Worm (Caenorhabditis elegans) whole organism, L1 larva: Measurements from ENCODE around the gene cest-5.1.
A peak's percentile ranks its signal among the peaks of the same experiment; 100 is the strongest.

Source experiments
- C04F5.9 ChIP-seq: sonication (generic microtip); optimal IDR thresholded peaks from 2 replicates; lab custom pipeline; 2016; ENCODE audit warnings: missing genetic modification characterization, missing compliant biosample characterization
- C34B4.2 ChIP-seq: sonication (generic microtip); optimal IDR thresholded peaks from 2 replicates; lab custom pipeline; 2017; ENCODE audit warnings: mild to moderate bottlenecking, missing genetic modification characterization, missing compliant biosample characterization
- Y116A8C.19 ChIP-seq: sonication (generic microtip); optimal IDR thresholded peaks from 2 replicates; lab custom pipeline; 2016; ENCODE audit warnings: missing compliant biosample characterization, missing genetic modification characterization, borderline replicate concordance
- alr-1 ChIP-seq: fragments of 200-800 bp; sonication (Bioruptor generic); optimal IDR thresholded peaks from 2 replicates; lab custom pipeline; 2018; ENCODE audit warnings: borderline replicate concordance, mild to moderate bottlenecking, missing genetic modification characterization, missing compliant biosample characterization
- ama-1 ChIP-seq: fragments of 150-350 bp; optimal IDR thresholded peaks from 2 replicates; lab custom pipeline; 2014
- blmp-1 ChIP-seq: fragments of 150-350 bp; optimal IDR thresholded peaks from 2 replicates; lab custom pipeline; 2014; ENCODE audit warnings: missing biosample characterization, missing genetic modification characterization
- ceh-63 ChIP-seq: fragments of 200-800 bp; sonication (Bioruptor generic); optimal IDR thresholded peaks from 2 replicates; lab custom pipeline; 2018; ENCODE audit warnings: mild to moderate bottlenecking, missing genetic modification characterization, missing compliant biosample characterization
- ceh-82 ChIP-seq, 3 experiments: fragments of 150-350 bp in 1 of 3; sonication (generic microtip) in 2 of 3; optimal IDR thresholded peaks; 2 replicates each; lab custom pipeline; 2014 to 2017; ENCODE audit warnings: missing biosample characterization in 3 of 3, missing genetic modification characterization in 3 of 3
- ceh-90 ChIP-seq: sonication (generic microtip); optimal IDR thresholded peaks from 2 replicates; lab custom pipeline; 2016; ENCODE audit warnings: missing genetic modification characterization, missing compliant biosample characterization
- dpl-1 ChIP-seq, 3 experiments: fragments of 150-350 bp in 2 of 3; sonication (generic microtip) in 1 of 3; optimal IDR thresholded peaks; 2 replicates each; lab custom pipeline; 2014 to 2017; ENCODE audit warnings: missing biosample characterization in 3 of 3, missing genetic modification characterization in 3 of 3, missing genetic modification reagents in 3 of 3
- dsc-1 ChIP-seq: sonication (generic microtip); optimal IDR thresholded peaks from 2 replicates; lab custom pipeline; 2016; ENCODE audit warnings: mild to moderate bottlenecking, missing genetic modification characterization, missing compliant biosample characterization
- elt-2 ChIP-seq: sonication (generic microtip); optimal IDR thresholded peaks from 2 replicates; lab custom pipeline; 2016; ENCODE audit warnings: missing genetic modification characterization, mild to moderate bottlenecking, inconsistent platforms, missing compliant biosample characterization, missing genetic modification reagents
- elt-3 ChIP-seq, 6 experiments: fragments of 150-350 bp in 1 of 6; sonication (generic microtip); optimal IDR thresholded peaks; 2 replicates each; lab custom pipeline; 2017 to 2018; ENCODE audit warnings: missing biosample characterization in 6 of 6, missing genetic modification characterization in 6 of 6, inconsistent platforms in 1 of 6
- fkh-4 ChIP-seq: sonication (generic microtip); optimal IDR thresholded peaks from 2 replicates; lab custom pipeline; 2016; ENCODE audit warnings: missing compliant biosample characterization, missing genetic modification characterization, borderline replicate concordance
- fkh-8 ChIP-seq: sonication (generic microtip); optimal IDR thresholded peaks from 2 replicates; lab custom pipeline; 2016; ENCODE audit warnings: mild to moderate bottlenecking, missing genetic modification characterization, missing compliant biosample characterization
- fos-1 ChIP-seq: fragments of 150-350 bp; optimal IDR thresholded peaks from 2 replicates; lab custom pipeline; 2014; ENCODE audit warnings: missing biosample characterization, missing genetic modification characterization
- grh-1 ChIP-seq: fragments of 200-800 bp; sonication (Bioruptor generic); IDR thresholded peaks from 2 replicates; pipeline ENCODE4 v1.3.6; 2022; ENCODE audit warnings: missing genetic modification reagents, missing genetic modification characterization, missing compliant biosample characterization
- hlh-17 ChIP-seq: fragments of 200-800 bp; sonication (Bioruptor generic); optimal IDR thresholded peaks from 2 replicates; lab custom pipeline; 2018; ENCODE audit warnings: missing genetic modification characterization, mild to moderate bottlenecking, missing compliant biosample characterization, moderate library complexity, borderline replicate concordance
- hpl-2 ChIP-seq: fragments of 150-350 bp; optimal IDR thresholded peaks from 2 replicates; lab custom pipeline; 2014; ENCODE audit warnings: missing biosample characterization, missing genetic modification reagents, missing genetic modification characterization
- isw-1 ChIP-seq: fragments of 200-800 bp; sonication (Bioruptor generic); IDR thresholded peaks from 2 replicates; pipeline ENCODE4 v1.3.6; 2022; ENCODE audit warnings: missing genetic modification characterization, missing compliant biosample characterization
- jun-1 ChIP-seq: fragments of 150-350 bp; optimal IDR thresholded peaks from 2 replicates; lab custom pipeline; 2014; ENCODE audit warnings: missing biosample characterization, missing genetic modification reagents, missing genetic modification characterization
- lin-15B ChIP-seq: fragments of 150-350 bp; sonication (generic microtip); optimal IDR thresholded peaks from 3 replicates; lab custom pipeline; 2014; ENCODE audit warnings: missing biosample characterization, missing genetic modification characterization
- lin-35 ChIP-seq, 2 experiments: fragments of 150-350 bp; optimal IDR thresholded peaks; 2 replicates each; lab custom pipeline; 2014; ENCODE audit warnings: missing biosample characterization in 2 of 2, missing genetic modification characterization in 2 of 2, missing genetic modification reagents in 2 of 2
- lin-39 ChIP-seq: fragments of 150-350 bp; optimal IDR thresholded peaks from 2 replicates; lab custom pipeline; 2014; ENCODE audit warnings: missing biosample characterization, missing genetic modification reagents, missing genetic modification characterization
- lir-3 ChIP-seq: sonication (generic microtip); optimal IDR thresholded peaks from 2 replicates; lab custom pipeline; 2016; ENCODE audit warnings: mild to moderate bottlenecking, missing genetic modification characterization, moderate library complexity, missing compliant biosample characterization; ENCODE audit not compliant: poor library complexity
- mdl-1 ChIP-seq, 2 experiments: fragments of 150-350 bp; optimal IDR thresholded peaks; 2 replicates each; lab custom pipeline; 2014 to 2017; ENCODE audit warnings: missing biosample characterization in 2 of 2, missing genetic modification characterization in 2 of 2, inconsistent platforms in 1 of 2
- mep-1 ChIP-seq: fragments of 150-350 bp; optimal IDR thresholded peaks from 2 replicates; lab custom pipeline; 2014; ENCODE audit warnings: missing biosample characterization, missing genetic modification characterization
- nhr-12 ChIP-seq: sonication (generic microtip); optimal IDR thresholded peaks from 2 replicates; lab custom pipeline; 2017; ENCODE audit warnings: missing biosample characterization, missing genetic modification characterization
- nhr-19 ChIP-seq: fragments of 200-800 bp; sonication (Bioruptor generic); conservative IDR thresholded peaks from 2 replicates; pipeline ENCODE4 v1.3.6; 2022; ENCODE audit warnings: missing genetic modification characterization, missing compliant biosample characterization
- nhr-20 ChIP-seq: sonication (generic microtip); optimal IDR thresholded peaks from 2 replicates; lab custom pipeline; 2016; ENCODE audit warnings: mild to moderate bottlenecking, missing genetic modification characterization, missing compliant biosample characterization
- nhr-237 ChIP-seq: fragments of 150-350 bp; optimal IDR thresholded peaks from 2 replicates; lab custom pipeline; 2014; ENCODE audit warnings: missing biosample characterization, missing genetic modification characterization
- nhr-47 ChIP-seq: sonication (generic microtip); optimal IDR thresholded peaks from 2 replicates; lab custom pipeline; 2016; ENCODE audit warnings: mild to moderate bottlenecking, missing genetic modification characterization, moderate library complexity, missing compliant biosample characterization
- nhr-76 ChIP-seq: sonication (generic microtip); optimal IDR thresholded peaks from 2 replicates; lab custom pipeline; 2017; ENCODE audit warnings: missing biosample characterization, missing genetic modification characterization
- nhr-77 ChIP-seq: fragments of 150-350 bp; optimal IDR thresholded peaks from 2 replicates; lab custom pipeline; 2014; ENCODE audit warnings: missing biosample characterization, missing genetic modification characterization
- nhr-84 ChIP-seq: sonication (generic microtip); optimal IDR thresholded peaks from 2 replicates; lab custom pipeline; 2017; ENCODE audit warnings: missing biosample characterization, missing genetic modification characterization
- nhr-90 ChIP-seq: sonication (generic microtip); optimal IDR thresholded peaks from 2 replicates; lab custom pipeline; 2016; ENCODE audit warnings: mild to moderate bottlenecking, missing genetic modification characterization, missing compliant biosample characterization; ENCODE audit not compliant: poor library complexity
- pax-3 ChIP-seq: fragments of 200-800 bp; sonication (Bioruptor generic); optimal IDR thresholded peaks from 2 replicates; lab custom pipeline; 2018; ENCODE audit warnings: mild to moderate bottlenecking, missing genetic modification characterization, moderate library complexity, missing compliant biosample characterization
- pqm-1 ChIP-seq: sonication (generic microtip); optimal IDR thresholded peaks from 3 replicates; lab custom pipeline; 2017; ENCODE audit warnings: missing biosample characterization, missing genetic modification characterization
- skn-1 ChIP-seq: fragments of 150-350 bp; optimal IDR thresholded peaks from 2 replicates; lab custom pipeline; 2014; ENCODE audit warnings: missing biosample characterization, missing genetic modification characterization
- snpc-4 ChIP-seq: fragments of 150-350 bp; optimal IDR thresholded peaks from 2 replicates; lab custom pipeline; 2014; ENCODE audit warnings: missing biosample characterization, missing genetic modification characterization
- snu-23 ChIP-seq: sonication (generic microtip); optimal IDR thresholded peaks from 2 replicates; lab custom pipeline; 2016; ENCODE audit warnings: missing genetic modification characterization, missing compliant biosample characterization
- sptf-1 ChIP-seq: fragments of 150-350 bp; optimal IDR thresholded peaks from 2 replicates; lab custom pipeline; 2014; ENCODE audit warnings: missing biosample characterization, missing genetic modification characterization
- tlp-1 ChIP-seq: fragments of 150-350 bp; optimal IDR thresholded peaks from 2 replicates; lab custom pipeline; 2014; ENCODE audit warnings: missing biosample characterization, missing genetic modification characterization
- unc-130 ChIP-seq: fragments of 150-350 bp; optimal IDR thresholded peaks from 2 replicates; lab custom pipeline; 2017; ENCODE audit warnings: missing biosample characterization, missing genetic modification characterization, inconsistent platforms
- unc-30 ChIP-seq: sonication (generic microtip); optimal IDR thresholded peaks from 2 replicates; lab custom pipeline; 2017; ENCODE audit warnings: missing biosample characterization, missing genetic modification characterization
- unc-62 ChIP-seq: fragments of 150-350 bp; optimal IDR thresholded peaks from 2 replicates; lab custom pipeline; 2014; ENCODE audit warnings: missing biosample characterization, missing genetic modification reagents, missing genetic modification characterization
- vab-15 ChIP-seq: sonication (generic microtip); optimal IDR thresholded peaks from 2 replicates; lab custom pipeline; 2017; ENCODE audit warnings: missing genotype, mild to moderate bottlenecking, missing genetic modification characterization, missing compliant biosample characterization
- xbp-1 ChIP-seq: sonication (generic microtip); optimal IDR thresholded peaks from 2 replicates; lab custom pipeline; 2016; ENCODE audit warnings: missing genetic modification characterization, missing compliant biosample characterization
- ztf-11 ChIP-seq, 2 experiments: sonication (generic microtip); optimal IDR thresholded peaks; 2 replicates each; lab custom pipeline; 2016 to 2017; ENCODE audit warnings: missing genetic modification characterization in 2 of 2, missing biosample characterization in 1 of 2, missing compliant biosample characterization in 1 of 2

cest-5.1 gene

ce11 chrIV:6646905-6647304, 15.4 kb upstream of the cest-5.1 start:
- TF ChIP-seq nhr-84 (no peak), blmp-1 (tag; lab: Kevin White, UChicago) (peak; percentile 3)

DNA sequence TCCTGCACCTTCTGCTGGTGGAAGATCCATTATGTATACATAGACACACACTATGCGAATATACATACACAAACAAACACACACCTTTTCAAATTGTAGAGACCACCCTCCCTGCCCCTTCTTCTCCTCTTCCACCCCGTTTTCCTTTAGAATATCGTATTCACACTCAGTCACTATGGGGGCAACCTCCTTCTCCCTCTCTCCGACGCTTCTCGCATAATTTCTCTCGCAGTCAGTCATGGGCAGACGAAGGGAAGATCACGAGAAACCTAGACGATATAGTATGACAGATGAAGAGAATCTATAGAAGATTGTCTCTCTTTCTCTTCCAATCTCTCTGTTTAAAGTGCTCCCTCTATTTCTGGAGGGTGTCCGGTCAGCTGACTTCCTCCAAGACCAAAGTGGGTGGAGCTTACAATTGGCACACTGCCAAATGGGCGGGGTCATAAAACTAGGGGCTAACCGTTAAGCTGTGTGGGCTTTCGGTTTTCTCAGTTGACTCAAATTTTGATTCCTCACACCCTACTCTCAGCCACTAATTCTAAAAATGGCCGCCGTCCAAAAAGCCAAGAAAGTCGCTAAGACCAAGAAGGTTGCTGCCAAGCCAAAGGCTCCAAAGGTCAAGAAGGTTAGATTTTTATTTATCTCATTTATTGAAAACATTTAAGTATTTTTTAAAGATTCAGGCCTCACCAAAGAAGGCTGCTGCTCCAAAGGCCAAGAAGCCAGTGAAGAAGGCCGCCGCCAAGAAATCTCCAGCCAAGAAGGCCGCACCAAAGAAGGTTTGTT, 14.5 kb upstream of the cest-5.1 start, which contains the start of gene hil-7:
Gene hil-7, plus strand, starts transcription at position 446 of the 789 bp plus-strand sequence.
- TF ChIP-seq Y116A8C.19 (tag; lab: Kevin White, UChicago) (no peak), nhr-76 (no peak), snu-23 (GFP tag; lab: Kevin White, UChicago) (peak; percentile 77), hlh-17 (GFP tag; lab: Kevin White, UChicago) (no peak), alr-1 (tag; lab: Kevin White, UChicago) (no peak), isw-1 (peak; percentile 67), ceh-82 (tag; optimal IDR thresholded peaks at IDR 0.05; lab: Kevin White, UChicago) (no peak), pqm-1 (no peak), unc-130 (tag; lab: Kevin White, UChicago) (no peak), dsc-1 (tag; lab: Kevin White, UChicago) (peak; percentile 35), elt-3 (tag; optimal IDR thresholded peaks at IDR 0.05; lab: Kevin White, UChicago) (no peak), vab-15 (tag; lab: Kevin White, UChicago) (peak; percentile 40), snpc-4 (tag; lab: Kevin White, UChicago) (peak; percentile 69), ama-1 (lab: Kevin White, UChicago) (no peak), pax-3 (tag; lab: Kevin White, UChicago) (peak; percentile 28), nhr-237 (tag; lab: Kevin White, UChicago) (no peak), lin-15B (tag; lab: Kevin White, UChicago) (no peak), lin-39 (tag; lab: Kevin White, UChicago) (no peak), mdl-1 (tag; optimal IDR thresholded peaks at IDR 0.05; lab: Kevin White, UChicago) (peak in 1 of 2 experiments; percentile 81), dpl-1 (GFP tag; optimal IDR thresholded peaks at IDR 0.05; lab: Kevin White, UChicago) (peak; percentile 57 to 64 (median 63)), skn-1 (tag; lab: Kevin White, UChicago) (peak; percentile 52), unc-30 (tag; lab: Kevin White, UChicago) (no peak), nhr-77 (tag; lab: Kevin White, UChicago) (no peak), hpl-2 (no peak), nhr-12 (tag; lab: Kevin White, UChicago) (no peak), ztf-11 (tag; optimal IDR thresholded peaks at IDR 0.05; lab: Kevin White, UChicago) (peak in 1 of 2 experiments; percentile 75), nhr-47 (tag; lab: Kevin White, UChicago) (peak; percentile 79), C34B4.2 (no peak), mep-1 (tag; lab: Kevin White, UChicago) (peak; percentile 90), ceh-90 (tag; lab: Kevin White, UChicago) (no peak), elt-2 (no peak), lir-3 (tag; lab: Kevin White, UChicago) (peak; percentile 78), grh-1 (GFP tag; lab: Robert Waterston, UW) (peak; percentile 59), lin-35 (GFP tag; optimal IDR thresholded peaks at IDR 0.05; lab: Kevin White, UChicago) (peak; percentile 68 to 73), fkh-8 (tag; lab: Kevin White, UChicago) (peak; percentile 68), nhr-20 (peak; percentile 81), nhr-84 (no peak), jun-1 (tag; lab: Kevin White, UChicago) (peak; percentile 53), fkh-4 (no peak), tlp-1 (tag; lab: Kevin White, UChicago) (no peak), nhr-90 (tag; lab: Kevin White, UChicago) (peak; percentile 39), ceh-63 (GFP tag; lab: Kevin White, UChicago) (no peak), fos-1 (tag; lab: Kevin White, UChicago) (peak; percentile 1), unc-62 (no peak), C04F5.9 (tag; lab: Kevin White, UChicago) (peak; percentile 2), nhr-19 (peak; percentile 68), xbp-1 (peak; percentile 55), sptf-1 (no peak)
